Worm (Caenorhabditis elegans) whole organism, early embryonic: ENCODE results near the gene Y54G11A.19.

Source experiments
- B0310.2 ChIP-seq: sonication (generic microtip); optimal IDR thresholded peaks from 2 replicates; lab custom pipeline; 2016; ENCODE audit warnings: mild to moderate bottlenecking, missing genetic modification characterization, missing compliant biosample characterization
- F13C5.2 ChIP-seq: sonication (generic microtip); optimal IDR thresholded peaks from 2 replicates; lab custom pipeline; 2017; ENCODE audit warnings: mild to moderate bottlenecking, missing genetic modification characterization, inconsistent platforms, missing compliant biosample characterization
- aly-1 ChIP-seq: sonication (generic microtip); optimal IDR thresholded peaks from 2 replicates; lab custom pipeline; 2016; ENCODE audit warnings: missing genetic modification characterization, missing compliant biosample characterization
- ama-1 ChIP-seq: fragments of 150-350 bp; optimal IDR thresholded peaks from 2 replicates; lab custom pipeline; 2014
- ceh-13 ChIP-seq: fragments of 200-800 bp; sonication (Bioruptor generic); optimal IDR thresholded peaks from 2 replicates; lab custom pipeline; 2018; ENCODE audit warnings: mild to moderate bottlenecking, missing genetic modification characterization, missing compliant biosample characterization
- ceh-36 ChIP-seq: sonication (generic microtip); optimal IDR thresholded peaks from 2 replicates; lab custom pipeline; 2016; ENCODE audit warnings: missing genetic modification characterization, inconsistent platforms, missing compliant biosample characterization
- ets-7 ChIP-seq: sonication (generic microtip); optimal IDR thresholded peaks from 2 replicates; lab custom pipeline; 2016; ENCODE audit warnings: missing genotype, missing genetic modification characterization, missing compliant biosample characterization
- flt-1 ChIP-seq: fragments of 200-800 bp; sonication (Bioruptor generic); IDR thresholded peaks from 2 replicates; pipeline ENCODE4 v1.3.6; 2022; ENCODE audit warnings: missing genetic modification characterization, missing compliant biosample characterization
- hmbx-1 ChIP-seq: sonication (generic microtip); optimal IDR thresholded peaks from 2 replicates; lab custom pipeline; 2016; ENCODE audit warnings: mild to moderate bottlenecking, missing genetic modification characterization, missing compliant biosample characterization
- hmg-4 ChIP-seq: fragments of 200-800 bp; sonication (Bioruptor generic); optimal IDR thresholded peaks from 2 replicates; lab custom pipeline; 2018; ENCODE audit warnings: mild to moderate bottlenecking, missing genetic modification characterization, missing compliant biosample characterization
- hnd-1 ChIP-seq: sonication (generic microtip); optimal IDR thresholded peaks from 2 replicates; lab custom pipeline; 2016; ENCODE audit warnings: missing genetic modification characterization, missing compliant biosample characterization
- pes-1 ChIP-seq: fragments of 200-800 bp; sonication (Bioruptor generic); IDR thresholded peaks from 2 replicates; pipeline ENCODE4 v1.3.6; 2022; ENCODE audit warnings: missing genetic modification reagents, missing genetic modification characterization, missing compliant biosample characterization
- scrt-1 ChIP-seq: fragments of 200-800 bp; sonication (Bioruptor generic); IDR thresholded peaks from 2 replicates; pipeline ENCODE4 v1.3.6; 2022; ENCODE audit warnings: missing genetic modification characterization, missing compliant biosample characterization
- sea-1 ChIP-seq: fragments of 200-800 bp; sonication (Bioruptor generic); conservative IDR thresholded peaks from 2 replicates; pipeline ENCODE4 v1.3.6; 2022; ENCODE audit warnings: missing genetic modification characterization, missing compliant biosample characterization
- tbx-11 ChIP-seq: fragments of 200-800 bp; sonication (Bioruptor generic); IDR thresholded peaks from 2 replicates; pipeline ENCODE4 v1.3.6; 2022; ENCODE audit warnings: missing genetic modification characterization, missing compliant biosample characterization
- tbx-37 ChIP-seq: fragments of 200-800 bp; sonication (Bioruptor generic); conservative IDR thresholded peaks from 2 replicates; pipeline ENCODE4 v1.3.6; 2022; ENCODE audit warnings: missing genetic modification reagents, missing genetic modification characterization, missing compliant biosample characterization
- tra-4 ChIP-seq: sonication (generic microtip); optimal IDR thresholded peaks from 2 replicates; lab custom pipeline; 2017; ENCODE audit warnings: missing genetic modification characterization, missing compliant biosample characterization

The Y54G11A.19 gene

DNA sequence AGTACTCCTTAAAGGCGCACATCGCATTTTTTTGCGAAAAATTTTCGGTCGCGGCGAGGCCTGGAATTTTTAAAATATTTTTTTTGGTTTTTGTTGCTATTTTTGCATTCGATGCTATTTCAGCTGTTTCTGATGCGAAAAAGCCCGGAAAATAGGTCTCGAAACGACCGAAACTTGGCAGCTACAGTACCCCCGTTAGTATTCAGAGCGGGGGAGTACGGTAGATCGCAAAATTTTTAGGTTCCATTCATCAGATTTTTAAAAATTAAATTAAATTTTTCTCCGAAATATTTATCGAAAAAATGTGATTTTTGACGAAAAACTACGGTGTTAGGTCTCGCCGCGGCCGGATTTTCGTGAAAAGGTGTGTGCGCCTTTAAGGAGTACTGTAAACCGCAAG is 829 bp downstream of the Y54G11A.19 start:
- TF ChIP-seq hmg-4 (no peak), pes-1 (no peak), sea-1 (GFP tag; lab: Robert Waterston, UW) (no peak), ets-7 (no peak), ceh-36 (no peak), flt-1 (GFP tag; lab: Robert Waterston, UW) (no peak), B0310.2 (tag; lab: Kevin White, UChicago) (no peak), tbx-37 (GFP tag; lab: Robert Waterston, UW) (no peak), tra-4 (tag; lab: Kevin White, UChicago) (no peak), ama-1 (no peak), F13C5.2 (tag; lab: Kevin White, UChicago) (no peak), aly-1 (tag; lab: Kevin White, UChicago) (no peak), tbx-11 (GFP tag; lab: Robert Waterston, UW) (no peak), hnd-1 (no peak), hmbx-1 (no peak)

DNA sequence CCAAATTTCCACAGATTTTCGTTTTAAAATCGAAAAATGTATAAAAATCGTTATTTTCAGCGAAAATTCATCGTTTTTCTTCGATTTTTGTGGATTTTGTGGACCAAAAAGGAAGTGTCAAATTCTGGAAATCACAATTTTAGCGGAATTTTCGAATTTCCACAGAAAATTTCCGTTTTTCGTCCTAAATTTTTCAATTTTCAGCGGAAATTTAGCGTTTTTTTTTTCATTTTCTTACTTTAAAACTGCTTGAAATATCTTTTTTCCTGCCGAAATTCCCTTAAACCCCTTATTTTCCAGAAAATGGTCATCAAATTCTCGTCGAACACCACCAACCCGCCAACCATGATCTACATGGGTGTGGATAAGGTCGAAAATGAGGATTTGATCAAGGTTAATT is 4.6 kb downstream of the Y54G11A.19 start, which contains the start of gene Y54G11A.2:
Gene Y54G11A.2 (plus strand): TSS at position 301 of the 400 bp plus-strand sequence.
- TF ChIP-seq hnd-1 (no peak), flt-1 (GFP tag; lab: Robert Waterston, UW) (no peak), sea-1 (GFP tag; lab: Robert Waterston, UW) (no peak)

DNA sequence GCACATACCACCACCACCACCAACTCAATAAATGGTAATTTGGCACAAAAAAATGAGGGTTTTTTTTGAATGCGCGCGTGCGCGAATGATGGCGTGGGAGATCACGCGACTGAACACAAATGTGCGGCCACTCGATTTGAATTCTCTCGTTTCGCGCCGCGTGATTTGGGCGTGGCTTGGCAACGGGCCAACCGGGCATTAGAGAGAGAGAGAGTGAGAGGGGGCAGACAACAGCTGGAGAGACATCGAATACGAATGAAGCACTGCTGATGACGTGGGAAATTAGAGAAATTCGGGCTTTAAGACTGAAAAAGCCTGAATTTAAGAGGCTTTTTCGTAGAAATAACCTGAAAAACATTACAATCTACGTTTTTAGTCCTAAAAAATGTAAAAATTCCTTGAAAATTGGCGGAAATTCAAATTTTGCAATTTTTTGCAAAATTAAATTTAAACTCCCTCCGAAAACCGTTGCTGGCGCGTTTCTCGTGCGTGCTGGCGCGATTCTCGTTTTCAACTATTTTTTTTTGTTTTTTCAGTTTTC is 5.2 kb downstream of the Y54G11A.19 start:
- TF ChIP-seq ets-7 (no peak), ama-1 (peak; percentile 96), tbx-37 (GFP tag; lab: Robert Waterston, UW) (no peak), F13C5.2 (tag; lab: Kevin White, UChicago) (peak; percentile 81), sea-1 (GFP tag; lab: Robert Waterston, UW) (peak; percentile 52; the same call in 1 of the 2 replicates), tra-4 (tag; lab: Kevin White, UChicago) (peak; percentile 52), flt-1 (GFP tag; lab: Robert Waterston, UW) (peak; percentile 13), hnd-1 (peak; percentile 1), tbx-11 (GFP tag; lab: Robert Waterston, UW) (no peak), aly-1 (tag; lab: Kevin White, UChicago) (peak; percentile 65), scrt-1 (GFP tag; lab: Robert Waterston, UW) (peak; percentile 54; the same call in 1 of the 2 replicates), hmbx-1 (peak; percentile 30), hmg-4 (peak; percentile 76), ceh-13 (GFP tag; lab: Kevin White, UChicago) (no peak), ceh-36 (peak; percentile 50), pes-1 (peak; percentile 66), B0310.2 (tag; lab: Kevin White, UChicago) (peak; percentile 87)

DNA sequence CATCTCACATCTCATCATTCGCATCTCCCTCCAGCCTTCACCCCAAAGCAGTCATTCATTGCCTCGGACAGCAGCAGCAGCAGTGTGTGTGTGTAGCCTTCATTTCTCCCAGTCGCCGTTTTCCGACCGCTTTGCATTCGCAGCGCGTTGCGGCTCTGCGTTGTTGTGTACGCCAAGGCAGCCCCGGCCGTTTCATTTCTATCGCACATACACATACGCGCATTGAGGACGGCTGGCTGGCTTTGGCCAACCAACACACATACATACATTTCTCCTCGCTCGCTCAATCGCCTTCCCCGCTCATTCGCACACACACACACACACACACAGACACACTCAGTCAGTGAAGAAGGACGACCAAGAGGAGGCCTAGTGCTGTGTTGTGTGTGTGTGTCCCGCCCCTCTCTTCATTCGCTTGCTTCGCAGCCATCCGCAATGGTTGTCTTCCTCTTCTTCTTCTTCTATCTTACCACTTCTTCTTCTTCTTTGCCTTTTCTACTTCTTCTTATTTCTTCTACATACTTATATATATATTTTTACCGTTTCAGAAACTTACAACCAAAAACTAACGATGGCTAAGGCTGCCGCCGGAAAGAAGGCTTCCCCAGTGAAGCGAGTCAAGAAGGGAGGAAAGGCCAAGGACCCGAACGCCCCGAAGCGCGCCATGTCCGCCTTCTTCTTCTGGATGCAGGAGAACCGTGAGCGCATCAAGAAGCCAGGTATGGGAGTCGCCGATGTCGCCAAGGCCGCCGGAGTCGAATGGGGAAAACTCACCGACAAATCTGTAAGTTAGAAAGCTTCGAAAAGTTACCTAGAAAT is 6.3 kb downstream of the Y54G11A.19 start, which contains the start of gene hmg-1.1:
Gene hmg-1.1 (plus strand): TSS at position 549 of the 819 bp plus-strand sequence.
- TF ChIP-seq ceh-13 (GFP tag; lab: Kevin White, UChicago) (peak; percentile 33), sea-1 (GFP tag; lab: Robert Waterston, UW) (peak; percentile 78), ama-1 (peak; percentile 86), ceh-36 (peak; percentile 17), pes-1 (peak; percentile 55; the same call in 1 of the 2 replicates), hmg-4 (peak; percentile 97), tbx-11 (GFP tag; lab: Robert Waterston, UW) (peak; percentile 48; the same call in 1 of the 2 replicates), ets-7 (no peak), tra-4 (tag; lab: Kevin White, UChicago) (no peak), B0310.2 (tag; lab: Kevin White, UChicago) (no peak), flt-1 (GFP tag; lab: Robert Waterston, UW) (peak; percentile 19; the same call in 1 of the 2 replicates), aly-1 (tag; lab: Kevin White, UChicago) (peak; percentile 21), hmbx-1 (no peak), F13C5.2 (tag; lab: Kevin White, UChicago) (peak; percentile 82), scrt-1 (GFP tag; lab: Robert Waterston, UW) (no peak)

DNA sequence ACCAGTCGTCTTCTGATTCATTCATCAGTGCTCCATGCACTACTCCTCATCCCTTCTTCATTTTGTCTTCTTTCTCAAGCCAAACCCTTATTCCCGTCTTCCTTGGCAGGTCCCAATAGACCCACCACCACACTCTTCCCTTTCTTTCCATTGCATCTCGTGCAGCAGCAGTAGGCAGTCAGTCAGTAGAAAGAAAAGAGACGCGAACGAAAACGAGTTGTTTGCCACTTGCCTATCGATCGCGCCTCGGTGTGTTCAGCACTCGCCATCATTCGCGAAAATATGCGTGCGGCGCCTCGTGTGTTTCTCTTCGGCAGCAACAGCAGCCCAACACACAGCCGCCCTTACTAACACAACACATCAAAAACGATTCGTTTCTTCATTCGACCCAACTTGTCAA is 7.2 kb downstream of the Y54G11A.19 start:
- TF ChIP-seq ama-1 = peak; percentile 95
- no peak for TF ChIP-seq hmbx-1
- peak; percentile 61 for TF ChIP-seq pes-1
- peak; percentile 70 for TF ChIP-seq aly-1 (tag; lab: Kevin White, UChicago)
- TF ChIP-seq scrt-1 (GFP tag; lab: Robert Waterston, UW) = no peak
- peak; percentile 20 for TF ChIP-seq ets-7
- TF ChIP-seq hmg-4 = peak; percentile 76
- TF ChIP-seq flt-1 (GFP tag; lab: Robert Waterston, UW) = peak; percentile 73
- TF ChIP-seq B0310.2 (tag; lab: Kevin White, UChicago) = no peak
- peak; percentile 14 for TF ChIP-seq ceh-36
- TF ChIP-seq tbx-37 (GFP tag; lab: Robert Waterston, UW) = no peak
- TF ChIP-seq sea-1 (GFP tag; lab: Robert Waterston, UW) = no peak; the same call in 1 of the 2 replicates
- no peak for TF ChIP-seq hnd-1
- TF ChIP-seq ceh-13 (GFP tag; lab: Kevin White, UChicago) = no peak
- 0 out of 2 replicates have a peak, but pooled peaks have one; percentile 22 for TF ChIP-seq tbx-11 (GFP tag; lab: Robert Waterston, UW)

DNA sequence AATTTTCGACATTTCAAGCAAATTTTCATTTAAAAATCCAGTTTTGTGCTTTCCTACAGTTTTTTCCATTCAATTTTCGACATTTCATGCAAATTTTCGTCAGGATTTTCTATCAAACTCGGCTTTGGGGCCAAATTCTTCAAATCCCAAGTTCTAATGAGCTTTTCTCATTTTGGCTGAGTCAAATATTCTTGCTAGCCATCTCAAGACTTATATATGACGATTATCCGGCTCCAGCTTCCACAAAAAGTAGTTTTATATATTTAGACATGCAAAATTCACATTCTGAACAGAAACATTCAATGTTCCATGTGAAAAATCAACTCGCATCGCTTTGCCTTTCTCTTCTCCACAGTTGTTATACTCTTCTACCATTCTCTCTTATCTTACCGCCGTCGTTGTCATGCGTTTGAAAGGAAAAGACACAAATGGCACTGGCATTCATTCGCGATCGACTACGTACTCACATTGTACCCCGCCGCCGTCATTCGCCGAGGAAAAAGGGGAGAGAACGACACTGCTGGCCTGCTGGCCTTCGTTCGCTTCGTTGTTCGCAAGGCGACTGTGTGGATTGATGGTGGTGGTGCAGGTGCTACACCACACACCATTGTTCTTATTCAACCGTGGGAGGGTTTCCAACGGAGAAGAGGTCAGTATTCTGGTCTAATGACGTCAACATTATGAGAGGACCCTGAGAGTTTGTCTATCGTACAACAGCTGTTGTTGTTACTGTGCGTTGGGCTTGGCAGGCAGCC is 8.8 kb downstream of the Y54G11A.19 start:
- TF ChIP-seq tbx-37 (GFP tag; lab: Robert Waterston, UW) = no peak
- TF ChIP-seq ama-1 = no peak
- peak; percentile 64; the same call in 1 of the 2 replicates for TF ChIP-seq sea-1 (GFP tag; lab: Robert Waterston, UW)
- no peak for TF ChIP-seq tra-4 (tag; lab: Kevin White, UChicago)
- TF ChIP-seq hmbx-1 = no peak
- no peak for TF ChIP-seq F13C5.2 (tag; lab: Kevin White, UChicago)
- no peak for TF ChIP-seq ets-7
- TF ChIP-seq ceh-13 (GFP tag; lab: Kevin White, UChicago) = no peak
- no peak; the same call in 1 of the 2 replicates for TF ChIP-seq flt-1 (GFP tag; lab: Robert Waterston, UW)
- TF ChIP-seq hmg-4 = peak; percentile 94
- TF ChIP-seq B0310.2 (tag; lab: Kevin White, UChicago) = no peak
- no peak for TF ChIP-seq hnd-1
- TF ChIP-seq scrt-1 (GFP tag; lab: Robert Waterston, UW) = no peak
- TF ChIP-seq aly-1 (tag; lab: Kevin White, UChicago) = peak; percentile 15
- no peak for TF ChIP-seq ceh-36
- 0 out of 2 replicates have a peak, but pooled peaks have one; percentile 32 for TF ChIP-seq tbx-11 (GFP tag; lab: Robert Waterston, UW)
- 0 out of 2 replicates have a peak, but pooled peaks have one; percentile 15 for TF ChIP-seq pes-1
